Worm (Caenorhabditis elegans): ENCODE data around the gene clec-221.

The clec-221 gene

ce11 chrV:10967594-10968273 lies 13.5 kb upstream of the clec-221 start (continued):
- TF ChIP-seq nhr-120 (GFP tag; IDR thresholded peaks at IDR 0.05) (0 out of 2 replicates have a peak, but pooled peaks have one; percentile 10), Y53F4B.3 (GFP tag; IDR thresholded peaks at IDR 0.05) (no peak), zfh-2 (GFP tag; conservative IDR thresholded peaks at IDR 0.05) (no peak), mes-4 (tag; optimal IDR thresholded peaks at IDR 0.05) (no peak), F37B4.10 (GFP tag; IDR thresholded peaks at IDR 0.05) (no peak), let-526 (GFP tag; IDR thresholded peaks at IDR 0.05) (no peak), hlh-26 (GFP tag; conservative IDR thresholded peaks at IDR 0.05) (no peak), sdz-38 (tag; optimal IDR thresholded peaks at IDR 0.05) (no peak), akir-1 (GFP tag; optimal IDR thresholded peaks at IDR 0.05) (no peak), ceh-27 (GFP tag; optimal IDR thresholded peaks at IDR 0.05) (no peak), hmg-20 (GFP tag; IDR thresholded peaks at IDR 0.05) (no peak), nfya-2 (GFP tag; IDR thresholded peaks at IDR 0.05) (no peak), ama-1 (optimal IDR thresholded peaks at IDR 0.05) (no peak), ama-1 (GFP tag; optimal IDR thresholded peaks at IDR 0.05) (peak in 1 of 2 experiments; percentile 92), ztf-18 (tag; optimal IDR thresholded peaks at IDR 0.05) (no peak), lir-1 (GFP tag; conservative IDR thresholded peaks at IDR 0.05) (no peak), bed-2 (GFP tag; IDR thresholded peaks at IDR 0.05) (no peak), ZK185.1 (tag; optimal IDR thresholded peaks at IDR 0.05; ENCODE audit: poor library complexity, severe bottlenecking) (peak; percentile 27), Y53G8AR.9 (GFP tag; conservative IDR thresholded peaks at IDR 0.05) (0 out of 2 replicates have a peak, but pooled peaks have one; percentile 66), dpl-1 (GFP tag; optimal IDR thresholded peaks at IDR 0.05) (no peak), ceh-40 (GFP tag; IDR thresholded peaks at IDR 0.05) (no peak), F52B5.7 (tag; optimal IDR thresholded peaks at IDR 0.05) (no peak), aptf-3 (GFP tag; IDR thresholded peaks at IDR 0.05) (no peak), rec-8 (tag; optimal IDR thresholded peaks at IDR 0.05) (no peak), chd-7 (tag; optimal IDR thresholded peaks at IDR 0.05) (peak; percentile 57), F23B12.7 (tag; optimal IDR thresholded peaks at IDR 0.05; ENCODE audit: insufficient read depth) (no peak), B0019.2 (GFP tag; conservative IDR thresholded peaks at IDR 0.05) (no peak), snpc-4 (GFP tag; optimal IDR thresholded peaks at IDR 0.05) (no peak), snpc-4 (tag; optimal IDR thresholded peaks at IDR 0.05) (peak in 1 of 4 experiments; percentile 51), lsl-1 (GFP tag; optimal IDR thresholded peaks at IDR 0.05) (no peak), lin-54 (GFP tag; optimal IDR thresholded peaks at IDR 0.05) (peak; percentile 47), B0035.1 (tag; optimal IDR thresholded peaks at IDR 0.05) (no peak), egl-44 (GFP tag; IDR thresholded peaks at IDR 0.05) (no peak), nhr-179 (tag; optimal IDR thresholded peaks at IDR 0.05) (no peak), nhr-90 (tag; optimal IDR thresholded peaks at IDR 0.05) (no peak), hlh-12 (tag; optimal IDR thresholded peaks at IDR 0.05) (no peak), F55B11.4 (tag; optimal IDR thresholded peaks at IDR 0.05; ENCODE audit: borderline replicate concordance, insufficient read depth) (no peak), nfyb-1 (GFP tag; IDR thresholded peaks at IDR 0.05) (peak; percentile 52; the same call in 1 of the 2 replicates), mcd-1 (GFP tag; IDR thresholded peaks at IDR 0.05) (peak; percentile 22; the same call in 1 of the 2 replicates)

DNA sequence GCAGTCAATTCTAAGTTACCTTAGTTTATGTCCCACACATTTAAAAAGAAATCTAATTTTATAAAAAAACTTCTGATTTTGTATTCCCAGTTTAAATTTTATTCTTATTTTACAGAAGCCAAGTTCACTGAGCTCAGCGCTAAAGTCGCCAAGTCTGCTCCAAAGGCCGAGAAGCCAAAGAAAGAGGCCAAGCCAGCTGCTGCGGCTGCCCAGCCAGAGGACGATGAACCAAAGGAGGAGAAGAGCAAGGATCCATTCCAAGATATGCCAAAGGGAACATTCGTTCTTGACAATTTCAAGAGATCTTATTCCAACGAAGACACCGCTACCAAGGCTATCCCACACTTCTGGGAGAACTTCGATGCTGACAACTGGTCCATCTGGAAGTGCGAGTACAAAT lies 12.6 kb upstream of the clec-221 start:
- TF ChIP-seq hsf-1 (GFP tag; IDR thresholded peaks at IDR 0.05) (peak; percentile 46; the same call in 1 of the 2 replicates), repo-1 (tag; optimal IDR thresholded peaks at IDR 0.05) (peak; percentile 8), lin-54 (GFP tag; optimal IDR thresholded peaks at IDR 0.05) (no peak), pha-4 (tag; optimal IDR thresholded peaks at IDR 0.05) (no peak), chd-7 (tag; optimal IDR thresholded peaks at IDR 0.05) (peak; percentile 37), lag-1 (GFP tag; IDR thresholded peaks at IDR 0.05) (0 out of 2 replicates have a peak, but pooled peaks have one; percentile 21), madf-3 (GFP tag; IDR thresholded peaks at IDR 0.05) (peak; percentile 14; the same call in 1 of the 2 replicates), nfya-2 (GFP tag; IDR thresholded peaks at IDR 0.05) (no peak), hmg-20 (GFP tag; IDR thresholded peaks at IDR 0.05) (0 out of 2 replicates have a peak, but pooled peaks have one; percentile 27), ceh-79 (tag; optimal IDR thresholded peaks at IDR 0.05) (no peak), nfyb-1 (GFP tag; IDR thresholded peaks at IDR 0.05) (0 out of 2 replicates have a peak, but pooled peaks have one; percentile 23), mcd-1 (GFP tag; IDR thresholded peaks at IDR 0.05) (peak; percentile 56), madf-6 (GFP tag; IDR thresholded peaks at IDR 0.05) (peak; percentile 45; the same call in 1 of the 2 replicates), F52B5.7 (tag; optimal IDR thresholded peaks at IDR 0.05) (no peak), snpc-4 (GFP tag; optimal IDR thresholded peaks at IDR 0.05) (no peak), snpc-4 (tag; optimal IDR thresholded peaks at IDR 0.05) (peak in 1 of 4 experiments; percentile 54), B0336.3 (GFP tag; IDR thresholded peaks at IDR 0.05) (0 out of 2 replicates have a peak, but pooled peaks have one; percentile 53), F37B4.10 (GFP tag; IDR thresholded peaks at IDR 0.05) (no peak), ama-1 (optimal IDR thresholded peaks at IDR 0.05) (no peak), ama-1 (GFP tag; optimal IDR thresholded peaks at IDR 0.05) (no peak)
